Worm (Caenorhabditis elegans) whole organism, young adult: ENCODE results near the gene K01A6.5.

Experiments used
- B0336.3 ChIP-seq: fragments of 200-800 bp; sonication (Bioruptor generic); IDR thresholded peaks from 2 replicates; pipeline ENCODE4 v1.3.6; 2022; ENCODE audit warnings: missing genetic modification characterization, missing compliant biosample characterization
- C06A6.2 ChIP-seq: fragments of 200-800 bp; sonication (Bioruptor generic); conservative IDR thresholded peaks from 2 replicates; pipeline ENCODE4 v1.3.6; 2022; ENCODE audit warnings: missing genetic modification characterization, missing compliant biosample characterization
- F22D6.2 ChIP-seq: sonication (generic microtip); optimal IDR thresholded peaks from 2 replicates; lab custom pipeline; 2016; ENCODE audit warnings: mild to moderate bottlenecking, missing genetic modification characterization, missing compliant biosample characterization
- F52B5.7 ChIP-seq: sonication (generic microtip); optimal IDR thresholded peaks from 2 replicates; lab custom pipeline; 2016; ENCODE audit warnings: mild to moderate bottlenecking, missing genetic modification characterization, missing compliant biosample characterization
- F57C9.4 ChIP-seq: sonication (generic microtip); optimal IDR thresholded peaks from 2 replicates; lab custom pipeline; 2017; ENCODE audit warnings: mild to moderate bottlenecking, missing genetic modification characterization, missing compliant biosample characterization
- Y56A3A.18 ChIP-seq: fragments of 200-800 bp; sonication (Bioruptor generic); IDR thresholded peaks from 2 replicates; pipeline ENCODE4 v1.3.6; 2022; ENCODE audit warnings: missing genetic modification reagents, missing genetic modification characterization, missing compliant biosample characterization
- Y67H2A.10 ChIP-seq: fragments of 200-800 bp; sonication (Bioruptor generic); conservative IDR thresholded peaks from 2 replicates; pipeline ENCODE4 v1.3.6; 2022; ENCODE audit warnings: missing genetic modification reagents, missing genetic modification characterization, missing compliant biosample characterization
- attf-5 ChIP-seq: fragments of 200-800 bp; sonication (Bioruptor generic); optimal IDR thresholded peaks from 2 replicates; lab custom pipeline; 2018; ENCODE audit warnings: mild to moderate bottlenecking, missing genetic modification characterization, missing compliant biosample characterization
- attf-6 ChIP-seq: fragments of 200-800 bp; sonication (Bioruptor generic); IDR thresholded peaks from 2 replicates; pipeline ENCODE4 v1.3.6; 2022; ENCODE audit warnings: missing genetic modification reagents, missing genetic modification characterization, missing compliant biosample characterization
- bed-1 ChIP-seq: fragments of 200-800 bp; sonication (Bioruptor generic); IDR thresholded peaks from 2 replicates; pipeline ENCODE4 v1.3.6; 2022; ENCODE audit warnings: missing genetic modification reagents, missing genetic modification characterization, missing compliant biosample characterization
- bed-2 ChIP-seq: fragments of 200-800 bp; sonication (Bioruptor generic); IDR thresholded peaks from 2 replicates; pipeline ENCODE4 v1.3.6; 2022; ENCODE audit warnings: missing genetic modification reagents, missing genetic modification characterization, missing compliant biosample characterization
- ccch-3 ChIP-seq: fragments of 200-800 bp; sonication (Bioruptor generic); optimal IDR thresholded peaks from 2 replicates; lab custom pipeline; 2018; ENCODE audit warnings: mild to moderate bottlenecking, missing genetic modification characterization, missing compliant biosample characterization
- ceh-27 ChIP-seq: fragments of 200-800 bp; sonication (Bioruptor generic); optimal IDR thresholded peaks from 2 replicates; lab custom pipeline; 2018; ENCODE audit warnings: mild to moderate bottlenecking, missing genetic modification characterization, moderate library complexity, missing compliant biosample characterization
- ceh-79 ChIP-seq: sonication (generic microtip); optimal IDR thresholded peaks from 2 replicates; lab custom pipeline; 2017; ENCODE audit warnings: mild to moderate bottlenecking, missing genetic modification characterization, missing compliant biosample characterization
- dpff-1 ChIP-seq: sonication (generic microtip); optimal IDR thresholded peaks from 2 replicates; lab custom pipeline; 2017; ENCODE audit warnings: mild to moderate bottlenecking, missing genetic modification characterization, missing compliant biosample characterization
- egl-18 ChIP-seq: fragments of 200-800 bp; sonication (Bioruptor generic); IDR thresholded peaks from 2 replicates; pipeline ENCODE4 v1.3.6; 2022; ENCODE audit warnings: missing genetic modification reagents, missing genetic modification characterization, missing compliant biosample characterization
- egl-44 ChIP-seq: fragments of 200-800 bp; sonication (Bioruptor generic); IDR thresholded peaks from 2 replicates; pipeline ENCODE4 v1.3.6; 2022; ENCODE audit warnings: missing genetic modification reagents, missing genetic modification characterization, missing compliant biosample characterization
- ets-4 ChIP-seq: fragments of 200-800 bp; sonication (Bioruptor generic); optimal IDR thresholded peaks from 2 replicates; lab custom pipeline; 2018; ENCODE audit warnings: mild to moderate bottlenecking, missing genetic modification characterization, missing compliant biosample characterization
- fkh-3 ChIP-seq: sonication (generic microtip); optimal IDR thresholded peaks from 2 replicates; lab custom pipeline; 2016; ENCODE audit warnings: mild to moderate bottlenecking, missing genetic modification characterization, missing compliant biosample characterization
- hlh-26 ChIP-seq: fragments of 200-800 bp; sonication (Bioruptor generic); conservative IDR thresholded peaks from 2 replicates; pipeline ENCODE4 v1.3.6; 2022; ENCODE audit warnings: missing genetic modification reagents, missing genetic modification characterization, missing compliant biosample characterization
- hsf-1 ChIP-seq: fragments of 200-800 bp; sonication (Bioruptor generic); IDR thresholded peaks from 2 replicates; pipeline ENCODE4 v1.3.6; 2022; ENCODE audit warnings: missing genetic modification reagents, missing genetic modification characterization, missing compliant biosample characterization
- lag-1 ChIP-seq: fragments of 200-800 bp; sonication (Bioruptor generic); IDR thresholded peaks from 2 replicates; pipeline ENCODE4 v1.3.6; 2022; ENCODE audit warnings: missing genetic modification reagents, missing genetic modification characterization, missing compliant biosample characterization
- lin-54 ChIP-seq: fragments of 200-800 bp; sonication (Bioruptor generic); optimal IDR thresholded peaks from 2 replicates; lab custom pipeline; 2018; ENCODE audit warnings: mild to moderate bottlenecking, missing genetic modification characterization, missing compliant biosample characterization
- madf-8 ChIP-seq: fragments of 200-800 bp; sonication (Bioruptor generic); conservative IDR thresholded peaks from 2 replicates; pipeline ENCODE4 v1.3.6; 2022; ENCODE audit warnings: missing genetic modification reagents, missing genetic modification characterization, missing compliant biosample characterization
- nfya-1 ChIP-seq: sonication (generic microtip); optimal IDR thresholded peaks from 2 replicates; lab custom pipeline; 2017; ENCODE audit warnings: antibody characterized with exemption, missing compliant biosample characterization, missing genetic modification characterization, borderline replicate concordance; ENCODE audit not compliant: insufficient read depth
- nfyb-1 ChIP-seq: fragments of 200-800 bp; sonication (Bioruptor generic); IDR thresholded peaks from 2 replicates; pipeline ENCODE4 v1.3.6; 2022; ENCODE audit warnings: missing genetic modification reagents, missing genetic modification characterization, missing compliant biosample characterization
- nhr-179 ChIP-seq: sonication (generic microtip); optimal IDR thresholded peaks from 2 replicates; lab custom pipeline; 2016; ENCODE audit warnings: mild to moderate bottlenecking, missing genetic modification characterization, missing compliant biosample characterization
- nhr-27 ChIP-seq: fragments of 200-800 bp; sonication (Bioruptor generic); optimal IDR thresholded peaks from 2 replicates; lab custom pipeline; 2018; ENCODE audit warnings: mild to moderate bottlenecking, missing genetic modification characterization, moderate library complexity, missing compliant biosample characterization
- nhr-80 ChIP-seq: sonication (generic microtip); optimal IDR thresholded peaks from 2 replicates; lab custom pipeline; 2016; ENCODE audit warnings: missing genetic modification characterization, missing compliant biosample characterization
- nhr-90 ChIP-seq: sonication (generic microtip); optimal IDR thresholded peaks from 2 replicates; lab custom pipeline; 2016; ENCODE audit warnings: missing genotype, mild to moderate bottlenecking, missing genetic modification characterization, missing compliant biosample characterization
- repo-1 ChIP-seq: sonication (generic microtip); optimal IDR thresholded peaks from 2 replicates; lab custom pipeline; 2017; ENCODE audit warnings: mild to moderate bottlenecking, missing genetic modification characterization, missing compliant biosample characterization
- rpc-1 ChIP-seq, 2 experiments: fragments of 150-350 bp in 1 of 2; sonication (generic microtip) in 1 of 2; optimal IDR thresholded peaks; 2 replicates each; lab custom pipeline; 2014 to 2018; ENCODE audit warnings: missing biosample characterization in 1 of 2, missing genetic modification characterization in 1 of 2, missing genetic modification reagents in 1 of 2, missing genotype in 1 of 2
- sea-2 ChIP-seq: fragments of 200-800 bp; sonication (Bioruptor generic); IDR thresholded peaks from 2 replicates; pipeline ENCODE4 v1.3.6; 2022; ENCODE audit warnings: missing genetic modification characterization, missing compliant biosample characterization
- snpc-3.4 ChIP-seq: sonication (generic microtip); optimal IDR thresholded peaks from 2 replicates; lab custom pipeline; 2017; ENCODE audit warnings: missing genetic modification characterization, mild to moderate bottlenecking, missing compliant biosample characterization, antibody characterized with exemption, moderate library complexity, missing genotype, missing genetic modification reagents
- snpc-4 ChIP-seq, 5 experiments: fragments of 150-350 bp in 1 of 5; sonication (generic microtip) in 4 of 5; optimal IDR thresholded peaks; 2 replicates each; lab custom pipeline; 2014 to 2018; ENCODE audit warnings: missing genetic modification characterization in 5 of 5, missing biosample characterization in 3 of 5, antibody characterized with exemption in 2 of 5, mild to moderate bottlenecking in 2 of 5, missing compliant biosample characterization in 2 of 5, missing genotype in 2 of 5, moderate library complexity in 2 of 5, missing genetic modification reagents in 1 of 5
- sptf-2 ChIP-seq: fragments of 200-800 bp; sonication (Bioruptor generic); optimal IDR thresholded peaks from 2 replicates; lab custom pipeline; 2018; ENCODE audit warnings: mild to moderate bottlenecking, missing genetic modification characterization, missing compliant biosample characterization
- tlf-1 ChIP-seq: fragments of 200-800 bp; sonication (Bioruptor generic); optimal IDR thresholded peaks from 2 replicates; lab custom pipeline; 2018; ENCODE audit warnings: mild to moderate bottlenecking, missing genetic modification characterization, missing compliant biosample characterization
- xnd-1 ChIP-seq: sonication (generic microtip); optimal IDR thresholded peaks from 2 replicates; lab custom pipeline; 2016; ENCODE audit warnings: missing genotype, missing genetic modification reagents, missing genetic modification characterization, missing compliant biosample characterization
- ztf-18 ChIP-seq: sonication (generic microtip); optimal IDR thresholded peaks from 2 replicates; lab custom pipeline; 2016; ENCODE audit warnings: missing genotype, mild to moderate bottlenecking, missing genetic modification characterization, missing compliant biosample characterization
- ztf-25 ChIP-seq: fragments of 200-800 bp; sonication (Bioruptor generic); IDR thresholded peaks from 2 replicates; pipeline ENCODE4 v1.3.6; 2022; ENCODE audit warnings: missing genetic modification reagents, missing genetic modification characterization, missing compliant biosample characterization
- ztf-26 ChIP-seq: sonication (generic microtip); optimal IDR thresholded peaks from 2 replicates; lab custom pipeline; 2017; ENCODE audit warnings: missing genetic modification characterization, missing compliant biosample characterization
- ztf-3 ChIP-seq: fragments of 200-800 bp; sonication (Bioruptor generic); optimal IDR thresholded peaks from 2 replicates; lab custom pipeline; 2018; ENCODE audit warnings: mild to moderate bottlenecking, missing genetic modification characterization, missing compliant biosample characterization

The K01A6.5 gene

ce11 chrIV:11695634-11696033, 46.9 kb upstream of the K01A6.5 start (continued):
- TF ChIP-seq snpc-4 (GFP tag; optimal IDR thresholded peaks at IDR 0.05; lab: Kevin White, UChicago), result no peak
- peak in 3 of 4 experiments; percentile 0 to 70 (median 17) for TF ChIP-seq snpc-4 (tag; optimal IDR thresholded peaks at IDR 0.05; lab: Kevin White, UChicago)
- no peak for TF ChIP-seq hsf-1 (GFP tag; lab: Robert Waterston, UW)
- TF ChIP-seq ceh-27 (GFP tag; lab: Kevin White, UChicago), result no peak
- no peak for TF ChIP-seq nhr-179 (tag; lab: Kevin White, UChicago)

- no peak for TF ChIP-seq ztf-3 (GFP tag; lab: Kevin White, UChicago)
- TF ChIP-seq nfyb-1, result no peak
- no peak for TF ChIP-seq ztf-18
- no peak for TF ChIP-seq F52B5.7 (tag; lab: Kevin White, UChicago)
- TF ChIP-seq nhr-80 (tag; lab: Kevin White, UChicago), result no peak
- no peak for TF ChIP-seq ztf-25 (GFP tag; lab: Robert Waterston, UW)
- TF ChIP-seq F22D6.2 (tag; lab: Kevin White, UChicago), result no peak
- TF ChIP-seq nhr-90 (tag; lab: Kevin White, UChicago), result no peak
- no peak for TF ChIP-seq tlf-1 (GFP tag; lab: Kevin White, UChicago)
- no peak for TF ChIP-seq Y67H2A.10
- TF ChIP-seq nhr-27, result no peak
- TF ChIP-seq xnd-1 (tag; lab: Kevin White, UChicago), result no peak
- no peak for TF ChIP-seq bed-1 (GFP tag; lab: Robert Waterston, UW)
- no peak for TF ChIP-seq ccch-3
- no peak for TF ChIP-seq hlh-26 (GFP tag; lab: Robert Waterston, UW)
- no peak for TF ChIP-seq fkh-3
- no peak for TF ChIP-seq F57C9.4 (tag; lab: Kevin White, UChicago)
- no peak for TF ChIP-seq lag-1
- TF ChIP-seq snpc-3.4, result no peak
- no peak for TF ChIP-seq attf-6
Observed at ce11 chrIV:11697514-11697913, 45.0 kb upstream of the K01A6.5 start.

DNA sequence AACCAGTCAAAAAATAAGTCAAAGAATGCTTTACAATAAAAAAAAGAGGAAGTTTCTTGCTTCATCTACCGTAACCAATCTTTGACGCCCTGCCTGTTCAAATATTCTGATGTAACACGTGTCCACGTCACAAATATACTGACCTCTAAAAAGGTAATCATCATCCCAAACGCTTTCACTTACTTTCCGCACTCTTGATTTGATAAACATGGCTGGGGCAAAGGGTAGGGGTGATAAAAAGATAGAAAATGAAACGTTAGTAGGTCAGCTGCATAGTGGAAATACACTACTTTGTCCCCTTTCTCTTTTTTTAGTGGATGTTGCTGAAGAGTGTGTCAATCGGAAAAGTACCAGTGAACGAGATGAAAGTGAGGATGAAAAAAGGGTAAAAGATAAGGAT, 42.4 kb upstream of the K01A6.5 start:
- no peak for TF ChIP-seq C06A6.2 (GFP tag; lab: Robert Waterston, UW)
- TF ChIP-seq sptf-2 (GFP tag; lab: Kevin White, UChicago), result no peak
- TF ChIP-seq madf-8 (GFP tag; lab: Robert Waterston, UW), result no peak
- no peak for TF ChIP-seq nfyb-1
- no peak for TF ChIP-seq F52B5.7 (tag; lab: Kevin White, UChicago)
- no peak for TF ChIP-seq nfya-1 (tag; lab: Kevin White, UChicago)
- no peak for TF ChIP-seq egl-44
- no peak for TF ChIP-seq dpff-1 (tag; lab: Kevin White, UChicago)
- TF ChIP-seq Y56A3A.18 (GFP tag; lab: Robert Waterston, UW), result no peak
- no peak for TF ChIP-seq rpc-1 (optimal IDR thresholded peaks at IDR 0.05; lab: Kevin White, UChicago)
- TF ChIP-seq rpc-1 (tag; optimal IDR thresholded peaks at IDR 0.05; lab: Kevin White, UChicago), result no peak
- no peak for TF ChIP-seq repo-1 (tag; lab: Kevin White, UChicago)
- TF ChIP-seq, all 124 proteins: peak for 0

- TF ChIP-seq F22D6.2 (tag; lab: Kevin White, UChicago) (no peak), F57C9.4 (tag; lab: Kevin White, UChicago) (no peak), egl-18 (no peak), tlf-1 (GFP tag; lab: Kevin White, UChicago) (no peak), hsf-1 (GFP tag; lab: Robert Waterston, UW) (no peak), ceh-79 (tag; lab: Kevin White, UChicago) (no peak), attf-5 (GFP tag; lab: Kevin White, UChicago) (no peak), B0336.3 (GFP tag; lab: Robert Waterston, UW) (no peak), snpc-4 (GFP tag; optimal IDR thresholded peaks at IDR 0.05; lab: Kevin White, UChicago) (no peak), snpc-4 (tag; optimal IDR thresholded peaks at IDR 0.05; lab: Kevin White, UChicago) (no peak), sea-2 (GFP tag; lab: Robert Waterston, UW) (no peak), ztf-26 (tag; lab: Kevin White, UChicago) (no peak), ets-4 (GFP tag; lab: Kevin White, UChicago) (no peak), bed-2 (GFP tag; lab: Robert Waterston, UW) (no peak), snpc-3.4 (no peak), hlh-26 (GFP tag; lab: Robert Waterston, UW) (no peak), lin-54 (GFP tag; lab: Kevin White, UChicago) (no peak)
Observed at ce11 chrIV:11700752-11701151, 41.8 kb upstream of the K01A6.5 start, which contains the start of gene dpy-20. Gene dpy-20 (minus strand): TSS chrIV:11700852.
